Worm (Caenorhabditis elegans) whole organism, early embryonic: Measurements from ENCODE around the gene rab-30.

Experiments used
- B0310.2 ChIP-seq: sonication (generic microtip); optimal IDR thresholded peaks from 2 replicates; lab custom pipeline; 2016; ENCODE audit warnings: mild to moderate bottlenecking, missing genetic modification characterization, missing compliant biosample characterization
- F13C5.2 ChIP-seq: sonication (generic microtip); optimal IDR thresholded peaks from 2 replicates; lab custom pipeline; 2017; ENCODE audit warnings: mild to moderate bottlenecking, missing genetic modification characterization, inconsistent platforms, missing compliant biosample characterization
- aly-1 ChIP-seq: sonication (generic microtip); optimal IDR thresholded peaks from 2 replicates; lab custom pipeline; 2016; ENCODE audit warnings: missing genetic modification characterization, missing compliant biosample characterization
- ama-1 ChIP-seq: fragments of 150-350 bp; optimal IDR thresholded peaks from 2 replicates; lab custom pipeline; 2014
- ceh-13 ChIP-seq: fragments of 200-800 bp; sonication (Bioruptor generic); optimal IDR thresholded peaks from 2 replicates; lab custom pipeline; 2018; ENCODE audit warnings: mild to moderate bottlenecking, missing genetic modification characterization, missing compliant biosample characterization
- ceh-36 ChIP-seq: sonication (generic microtip); optimal IDR thresholded peaks from 2 replicates; lab custom pipeline; 2016; ENCODE audit warnings: missing genetic modification characterization, inconsistent platforms, missing compliant biosample characterization
- ets-7 ChIP-seq: sonication (generic microtip); optimal IDR thresholded peaks from 2 replicates; lab custom pipeline; 2016; ENCODE audit warnings: missing genotype, missing genetic modification characterization, missing compliant biosample characterization
- flt-1 ChIP-seq: fragments of 200-800 bp; sonication (Bioruptor generic); IDR thresholded peaks from 2 replicates; pipeline ENCODE4 v1.3.6; 2022; ENCODE audit warnings: missing genetic modification characterization, missing compliant biosample characterization
- hmbx-1 ChIP-seq: sonication (generic microtip); optimal IDR thresholded peaks from 2 replicates; lab custom pipeline; 2016; ENCODE audit warnings: mild to moderate bottlenecking, missing genetic modification characterization, missing compliant biosample characterization
- hmg-4 ChIP-seq: fragments of 200-800 bp; sonication (Bioruptor generic); optimal IDR thresholded peaks from 2 replicates; lab custom pipeline; 2018; ENCODE audit warnings: mild to moderate bottlenecking, missing genetic modification characterization, missing compliant biosample characterization
- hnd-1 ChIP-seq: sonication (generic microtip); optimal IDR thresholded peaks from 2 replicates; lab custom pipeline; 2016; ENCODE audit warnings: missing genetic modification characterization, missing compliant biosample characterization
- pes-1 ChIP-seq: fragments of 200-800 bp; sonication (Bioruptor generic); IDR thresholded peaks from 2 replicates; pipeline ENCODE4 v1.3.6; 2022; ENCODE audit warnings: missing genetic modification reagents, missing genetic modification characterization, missing compliant biosample characterization
- scrt-1 ChIP-seq: fragments of 200-800 bp; sonication (Bioruptor generic); IDR thresholded peaks from 2 replicates; pipeline ENCODE4 v1.3.6; 2022; ENCODE audit warnings: missing genetic modification characterization, missing compliant biosample characterization
- sea-1 ChIP-seq: fragments of 200-800 bp; sonication (Bioruptor generic); conservative IDR thresholded peaks from 2 replicates; pipeline ENCODE4 v1.3.6; 2022; ENCODE audit warnings: missing genetic modification characterization, missing compliant biosample characterization
- tbx-11 ChIP-seq: fragments of 200-800 bp; sonication (Bioruptor generic); IDR thresholded peaks from 2 replicates; pipeline ENCODE4 v1.3.6; 2022; ENCODE audit warnings: missing genetic modification characterization, missing compliant biosample characterization
- tbx-37 ChIP-seq: fragments of 200-800 bp; sonication (Bioruptor generic); conservative IDR thresholded peaks from 2 replicates; pipeline ENCODE4 v1.3.6; 2022; ENCODE audit warnings: missing genetic modification reagents, missing genetic modification characterization, missing compliant biosample characterization
- tra-4 ChIP-seq: sonication (generic microtip); optimal IDR thresholded peaks from 2 replicates; lab custom pipeline; 2017; ENCODE audit warnings: missing genetic modification characterization, missing compliant biosample characterization

The rab-30 gene

ce11 chrIII:10537558-10537957, 22.8 kb upstream of the rab-30 start:
- no peak for TF ChIP-seq pes-1 (GFP tag; lab: Robert Waterston, UW)
- no peak for TF ChIP-seq ama-1

ce11 chrIII:10538757-10539213, 21.6 kb upstream of the rab-30 start, which contains the start of gene nlp-68:
Gene nlp-68, minus strand, starts transcription at chrIII:10539163.
- no peak for TF ChIP-seq ama-1
- no peak for TF ChIP-seq ceh-36
- TF ChIP-seq tbx-37, result no peak
- TF ChIP-seq pes-1 (GFP tag; lab: Robert Waterston, UW), result no peak
- no peak for TF ChIP-seq sea-1 (GFP tag; lab: Robert Waterston, UW)
- TF ChIP-seq hnd-1 (tag; lab: Kevin White, UChicago), result no peak
- TF ChIP-seq B0310.2, result no peak
- TF ChIP-seq hmbx-1 (tag; lab: Kevin White, UChicago), result no peak

DNA sequence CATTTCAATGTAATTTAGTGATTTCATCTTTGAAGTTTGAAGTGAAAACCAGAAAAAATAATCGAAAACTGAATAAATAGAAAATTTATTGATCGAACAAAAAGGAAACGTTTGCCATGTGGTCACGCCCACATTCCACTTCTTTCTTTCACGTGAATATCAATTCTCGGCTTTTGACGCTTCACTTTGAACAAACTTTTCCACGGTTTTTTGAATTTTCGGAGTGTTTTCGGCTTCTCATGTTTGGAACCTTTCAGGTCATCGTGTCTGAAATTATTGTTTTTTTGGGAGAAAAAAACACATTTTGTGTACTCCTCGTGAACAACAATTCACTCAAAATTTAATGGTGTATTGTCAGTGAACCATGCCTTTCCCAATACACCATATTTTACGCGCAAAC, 7.5 kb upstream of the rab-30 start, which contains the start of gene T21C12.8:
T21C12.8 (minus strand) TSS at position 101 of the 400 bp plus-strand sequence.
- TF ChIP-seq flt-1 (GFP tag; lab: Robert Waterston, UW) (no peak), scrt-1 (GFP tag; lab: Robert Waterston, UW) (no peak), ceh-13 (no peak), hmbx-1 (tag; lab: Kevin White, UChicago) (no peak), ama-1 (no peak), tbx-11 (GFP tag; lab: Robert Waterston, UW) (no peak)

- no peak for TF ChIP-seq ets-7 (tag; lab: Kevin White, UChicago)
- TF ChIP-seq flt-1 (GFP tag; lab: Robert Waterston, UW), result no peak
- TF ChIP-seq tbx-11 (GFP tag; lab: Robert Waterston, UW), result no peak
- TF ChIP-seq tbx-37, result no peak
- TF ChIP-seq tra-4 (tag; lab: Kevin White, UChicago), result no peak
- no peak for TF ChIP-seq hmbx-1 (tag; lab: Kevin White, UChicago)
- TF ChIP-seq ceh-36, result no peak
- TF ChIP-seq scrt-1 (GFP tag; lab: Robert Waterston, UW), result no peak
- TF ChIP-seq hnd-1 (tag; lab: Kevin White, UChicago), result no peak
Observed at ce11 chrIII:10557910-10558309, 2.5 kb upstream of the rab-30 start, which contains the start of gene T21C12.4. Gene T21C12.4, minus strand, starts transcription at chrIII:10558010.

ce11 chrIII:10561904-10562303, 1.5 kb downstream of the rab-30 start, which contains the start of gene Y45F3A.1:
Gene Y45F3A.1, minus strand, starts transcription at chrIII:10561915.
- TF ChIP-seq scrt-1 (GFP tag; lab: Robert Waterston, UW) (no peak), ceh-36 (no peak), aly-1 (tag; lab: Kevin White, UChicago) (no peak), hmg-4 (no peak), F13C5.2 (tag; lab: Kevin White, UChicago) (no peak), ets-7 (tag; lab: Kevin White, UChicago) (no peak), ama-1 (no peak)

DNA sequence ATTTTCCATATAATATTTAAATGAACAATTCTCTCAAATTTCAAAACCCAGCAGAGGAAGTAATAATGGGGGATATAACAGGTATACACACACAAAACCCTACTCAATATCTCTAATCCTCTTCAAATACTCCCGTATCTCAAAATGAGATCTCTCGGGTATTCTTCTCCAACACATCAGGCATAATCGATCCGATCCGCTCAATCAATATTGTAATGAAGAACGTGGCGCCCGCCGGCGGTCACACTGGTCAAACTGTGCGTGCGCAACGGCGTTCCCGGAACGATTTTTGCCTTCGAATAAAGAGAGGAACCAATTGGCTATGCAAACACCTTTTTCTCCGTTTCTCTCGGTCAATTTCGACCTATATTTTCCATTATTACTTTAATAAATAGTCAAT, 2.1 kb downstream of the rab-30 start:
- TF ChIP-seq F13C5.2 (tag; lab: Kevin White, UChicago) (no peak), scrt-1 (GFP tag; lab: Robert Waterston, UW) (no peak), hmg-4 (no peak), sea-1 (GFP tag; lab: Robert Waterston, UW) (no peak), tra-4 (tag; lab: Kevin White, UChicago) (no peak), ceh-13 (no peak), flt-1 (GFP tag; lab: Robert Waterston, UW) (no peak), tbx-37 (no peak), tbx-11 (GFP tag; lab: Robert Waterston, UW) (no peak)

- TF ChIP-seq tbx-11 (GFP tag; lab: Robert Waterston, UW), result no peak
- no peak for TF ChIP-seq sea-1 (GFP tag; lab: Robert Waterston, UW)
- no peak for TF ChIP-seq hmbx-1 (tag; lab: Kevin White, UChicago)
- no peak for TF ChIP-seq ceh-36
- no peak for TF ChIP-seq flt-1 (GFP tag; lab: Robert Waterston, UW)
- no peak for TF ChIP-seq ama-1
- TF ChIP-seq pes-1 (GFP tag; lab: Robert Waterston, UW), result no peak
- TF ChIP-seq F13C5.2 (tag; lab: Kevin White, UChicago), result no peak
- TF ChIP-seq aly-1 (tag; lab: Kevin White, UChicago), result no peak
- TF ChIP-seq B0310.2, result no peak
- no peak for TF ChIP-seq tbx-37
- no peak for TF ChIP-seq tra-4 (tag; lab: Kevin White, UChicago)
- TF ChIP-seq hnd-1 (tag; lab: Kevin White, UChicago), result no peak
- no peak for TF ChIP-seq scrt-1 (GFP tag; lab: Robert Waterston, UW)
- TF ChIP-seq ets-7 (tag; lab: Kevin White, UChicago), result no peak
- TF ChIP-seq ceh-13, result no peak
- TF ChIP-seq hmg-4, result no peak
Observed at ce11 chrIII:10565926-10566325, 5.5 kb downstream of the rab-30 start, which contains the start of gene acdh-11. Gene acdh-11, plus strand, starts transcription at chrIII:10566258.

- TF ChIP-seq B0310.2 (no peak), sea-1 (GFP tag; lab: Robert Waterston, UW) (no peak), ceh-13 (no peak), tbx-11 (GFP tag; lab: Robert Waterston, UW) (no peak)
Observed at ce11 chrIII:10569246-10569645, 8.8 kb downstream of the rab-30 start.

DNA sequence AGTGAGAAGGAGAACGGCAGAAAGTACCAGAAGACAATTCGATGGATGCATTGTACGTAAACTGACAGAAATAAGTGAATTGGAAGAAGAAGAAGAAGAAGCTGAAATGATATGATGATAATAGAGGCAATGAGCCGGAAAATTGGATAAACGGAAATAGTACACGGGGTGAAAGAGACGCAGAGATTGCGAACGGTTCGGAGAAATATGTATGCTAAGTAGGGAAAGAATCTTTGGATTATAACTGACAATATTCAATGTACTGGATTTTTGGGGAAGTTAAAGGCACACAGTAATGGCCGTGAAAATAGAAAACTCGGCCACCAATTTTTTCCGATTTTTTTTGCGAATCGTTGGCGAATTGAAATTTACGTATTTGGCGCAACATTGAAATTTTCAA, 14.9 kb downstream of the rab-30 start, which contains the start of gene Y45F3A.4:
Y45F3A.4 (minus strand) TSS at position 101 of the 400 bp plus-strand sequence.
- TF ChIP-seq sea-1 (GFP tag; lab: Robert Waterston, UW) (no peak), F13C5.2 (tag; lab: Kevin White, UChicago) (no peak)
